Worm (Caenorhabditis elegans): ENCODE measurements around the gene cyk-3.

DNA sequence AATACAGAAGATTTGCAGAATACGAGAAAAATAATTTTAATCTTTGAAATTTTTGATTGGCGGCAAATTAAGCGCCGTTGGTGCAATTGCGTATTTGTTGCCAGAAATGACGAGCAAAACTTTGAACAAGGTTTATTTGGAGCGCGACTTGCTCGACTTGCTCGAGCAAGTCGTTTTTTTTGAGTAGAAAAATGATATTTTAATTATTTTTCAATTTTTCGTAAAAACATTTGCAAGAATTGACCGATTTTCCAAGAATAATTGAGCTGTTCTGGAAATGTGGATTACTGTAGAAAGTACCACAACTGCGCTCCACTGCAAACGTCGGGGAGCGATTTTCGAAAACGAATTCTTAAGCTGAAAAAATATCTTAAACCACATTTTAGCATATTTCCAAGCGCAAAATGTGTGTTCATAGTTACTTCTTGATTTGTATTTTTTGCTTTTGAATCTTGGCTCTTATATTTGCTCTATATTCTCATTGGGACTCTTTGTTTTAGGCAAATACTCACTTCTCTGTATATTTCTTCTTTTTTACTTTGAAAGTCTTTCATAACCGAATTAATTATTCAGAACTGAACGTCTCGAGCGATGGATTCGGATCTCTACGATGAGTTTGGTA, 10.9 kb upstream of the cyk-3 start, which contains the start of the genes gcna-1 and eftu-2:
- no peak for TF ChIP-seq ahr-1 (tag; optimal IDR thresholded peaks at IDR 0.05)
- no peak for TF ChIP-seq pha-4 (tag; optimal IDR thresholded peaks at IDR 0.05)
- TF ChIP-seq ama-1 (optimal IDR thresholded peaks at IDR 0.05), result no peak
- TF ChIP-seq unc-55 (GFP tag; optimal IDR thresholded peaks at IDR 0.05), result no peak
- TF ChIP-seq ceh-19 (GFP tag; optimal IDR thresholded peaks at IDR 0.05), result no peak
- TF ChIP-seq ceh-48 (tag; optimal IDR thresholded peaks at IDR 0.05), result no peak
- no peak for TF ChIP-seq ceh-30 (tag; optimal IDR thresholded peaks at IDR 0.05)
- no peak for TF ChIP-seq pqm-1 (tag; optimal IDR thresholded peaks at IDR 0.05)

Measured in whole organism, late embryonic.